Worm (Caenorhabditis elegans) whole organism, L2 larva: ENCODE data around the gene ani-2.
A peak's percentile ranks its signal among the peaks of the same experiment; 100 is the strongest.

Experiments
- dmd-4 ChIP-seq: sonication (generic microtip); optimal IDR thresholded peaks from 2 replicates; lab custom pipeline; 2017; ENCODE audit warnings: missing biosample characterization, missing genetic modification characterization
- lsy-2 ChIP-seq, 2 experiments: fragments of 150-350 bp in 1 of 2; sonication (generic microtip) in 1 of 2; optimal IDR thresholded peaks; 2 replicates each; lab custom pipeline; 2014 to 2017; ENCODE audit warnings: missing biosample characterization in 2 of 2, missing genetic modification characterization in 2 of 2
- nhr-12 ChIP-seq: fragments of 150-350 bp; optimal IDR thresholded peaks from 2 replicates; lab custom pipeline; 2014; ENCODE audit warnings: missing biosample characterization, missing genetic modification characterization
- sem-4 ChIP-seq: fragments of 150-350 bp; optimal IDR thresholded peaks from 2 replicates; lab custom pipeline; 2014; ENCODE audit warnings: missing biosample characterization, missing genetic modification reagents, missing genetic modification characterization
- skn-1 ChIP-seq: sonication (generic microtip); optimal IDR thresholded peaks from 2 replicates; lab custom pipeline; 2017; ENCODE audit warnings: missing biosample characterization, missing genetic modification characterization
- ztf-11 ChIP-seq: sonication (generic microtip); optimal IDR thresholded peaks from 2 replicates; lab custom pipeline; 2017; ENCODE audit warnings: missing biosample characterization, missing genetic modification characterization
- ztf-4 ChIP-seq: fragments of 150-350 bp; optimal IDR thresholded peaks from 2 replicates; lab custom pipeline; 2014; ENCODE audit warnings: missing biosample characterization, missing genetic modification characterization

- TF ChIP-seq skn-1 (tag; lab: Kevin White, UChicago) (no peak), sem-4 (tag; lab: Kevin White, UChicago) (no peak), ztf-4 (peak; percentile 60), nhr-12 (no peak), ztf-11 (tag; lab: Kevin White, UChicago) (no peak), dmd-4 (tag; lab: Kevin White, UChicago) (no peak), lsy-2 (tag; optimal IDR thresholded peaks at IDR 0.05; lab: Kevin White, UChicago) (peak; percentile 66 to 88)
Observed at ce11 chrII:6370110-6370509, 4.9 kb upstream of the ani-2 start.
